Worm (Caenorhabditis elegans) whole organism, young adult: ENCODE measurements around the gene Y97E10AR.3.

Source experiments
- B0019.2 ChIP-seq: fragments of 200-800 bp; sonication (Bioruptor generic); conservative IDR thresholded peaks from 2 replicates; pipeline ENCODE4 v1.3.6; 2022; ENCODE audit warnings: missing genetic modification reagents, missing genetic modification characterization, missing compliant biosample characterization
- C06A6.2 ChIP-seq: fragments of 200-800 bp; sonication (Bioruptor generic); conservative IDR thresholded peaks from 2 replicates; pipeline ENCODE4 v1.3.6; 2022; ENCODE audit warnings: missing genetic modification characterization, missing compliant biosample characterization
- F23B12.7 ChIP-seq: sonication (generic microtip); optimal IDR thresholded peaks from 2 replicates; lab custom pipeline; 2017; ENCODE audit warnings: missing genetic modification characterization, mild to moderate bottlenecking, missing compliant biosample characterization, antibody characterized with exemption, moderate library complexity; ENCODE audit not compliant: insufficient read depth
- F39B2.1 ChIP-seq: fragments of 200-800 bp; sonication (Bioruptor generic); IDR thresholded peaks from 2 replicates; pipeline ENCODE4 v1.3.6; 2022; ENCODE audit warnings: missing genetic modification reagents, missing genetic modification characterization, missing compliant biosample characterization
- F52B5.7 ChIP-seq: sonication (generic microtip); optimal IDR thresholded peaks from 2 replicates; lab custom pipeline; 2016; ENCODE audit warnings: mild to moderate bottlenecking, missing genetic modification characterization, missing compliant biosample characterization
- F57A8.1 ChIP-seq: fragments of 200-800 bp; sonication (Bioruptor generic); optimal IDR thresholded peaks from 2 replicates; lab custom pipeline; 2018; ENCODE audit warnings: mild to moderate bottlenecking, missing genetic modification characterization, moderate library complexity, missing compliant biosample characterization
- K12H6.12 ChIP-seq: fragments of 200-800 bp; sonication (Bioruptor generic); optimal IDR thresholded peaks from 2 replicates; lab custom pipeline; 2018; ENCODE audit warnings: mild to moderate bottlenecking, missing genetic modification characterization, missing compliant biosample characterization
- T07F8.4 ChIP-seq: sonication (generic microtip); optimal IDR thresholded peaks from 2 replicates; lab custom pipeline; 2016; ENCODE audit warnings: mild to moderate bottlenecking, missing genetic modification characterization, moderate library complexity, missing compliant biosample characterization
- Y56A3A.18 ChIP-seq: fragments of 200-800 bp; sonication (Bioruptor generic); IDR thresholded peaks from 2 replicates; pipeline ENCODE4 v1.3.6; 2022; ENCODE audit warnings: missing genetic modification reagents, missing genetic modification characterization, missing compliant biosample characterization
- Y67H2A.10 ChIP-seq: fragments of 200-800 bp; sonication (Bioruptor generic); conservative IDR thresholded peaks from 2 replicates; pipeline ENCODE4 v1.3.6; 2022; ENCODE audit warnings: missing genetic modification reagents, missing genetic modification characterization, missing compliant biosample characterization
- ZK185.1 ChIP-seq: sonication (generic microtip); optimal IDR thresholded peaks from 2 replicates; lab custom pipeline; 2016; ENCODE audit warnings: mild to moderate bottlenecking, missing genetic modification characterization, missing compliant biosample characterization; ENCODE audit not compliant: poor library complexity, severe bottlenecking
- aptf-2 ChIP-seq: fragments of 200-800 bp; sonication (Bioruptor generic); conservative IDR thresholded peaks from 2 replicates; pipeline ENCODE4 v1.3.6; 2022; ENCODE audit warnings: missing genetic modification reagents, missing genetic modification characterization, missing compliant biosample characterization
- atf-7 ChIP-seq: sonication (generic microtip); optimal IDR thresholded peaks from 2 replicates; lab custom pipeline; 2017; ENCODE audit warnings: mild to moderate bottlenecking, missing genetic modification characterization, missing compliant biosample characterization
- ceh-58 ChIP-seq: fragments of 200-800 bp; sonication (Bioruptor generic); IDR thresholded peaks from 2 replicates; pipeline ENCODE4 v1.3.6; 2022; ENCODE audit warnings: missing genetic modification characterization, missing compliant biosample characterization
- ceh-79 ChIP-seq: sonication (generic microtip); optimal IDR thresholded peaks from 2 replicates; lab custom pipeline; 2017; ENCODE audit warnings: mild to moderate bottlenecking, missing genetic modification characterization, missing compliant biosample characterization
- dpl-1 ChIP-seq: fragments of 150-350 bp; optimal IDR thresholded peaks from 2 replicates; lab custom pipeline; 2014; ENCODE audit warnings: missing biosample characterization, missing genetic modification reagents, missing genetic modification characterization
- ekl-4 ChIP-seq: fragments of 200-800 bp; sonication (Bioruptor generic); IDR thresholded peaks from 2 replicates; pipeline ENCODE4 v1.3.6; 2022; ENCODE audit warnings: missing genetic modification reagents, missing genetic modification characterization, missing compliant biosample characterization
- ets-4 ChIP-seq: fragments of 200-800 bp; sonication (Bioruptor generic); optimal IDR thresholded peaks from 2 replicates; lab custom pipeline; 2018; ENCODE audit warnings: mild to moderate bottlenecking, missing genetic modification characterization, missing compliant biosample characterization
- him-1 ChIP-seq: sonication (generic microtip); optimal IDR thresholded peaks from 2 replicates; lab custom pipeline; 2016; ENCODE audit warnings: missing genotype, missing genetic modification reagents, missing genetic modification characterization, missing compliant biosample characterization
- hlh-26 ChIP-seq: fragments of 200-800 bp; sonication (Bioruptor generic); conservative IDR thresholded peaks from 2 replicates; pipeline ENCODE4 v1.3.6; 2022; ENCODE audit warnings: missing genetic modification reagents, missing genetic modification characterization, missing compliant biosample characterization
- hrde-1 ChIP-seq: sonication (generic microtip); optimal IDR thresholded peaks from 2 replicates; lab custom pipeline; 2016; ENCODE audit warnings: missing genetic modification characterization, mild to moderate bottlenecking, missing compliant biosample characterization, moderate library complexity, missing genotype, missing genetic modification reagents, borderline replicate concordance
- let-526 ChIP-seq: fragments of 200-800 bp; sonication (Bioruptor generic); IDR thresholded peaks from 2 replicates; pipeline ENCODE4 v1.3.6; 2022; ENCODE audit warnings: missing genetic modification reagents, missing genetic modification characterization, missing compliant biosample characterization
- let-607 ChIP-seq, 2 experiments: fragments of 200-800 bp in 1 of 2; sonication (Bioruptor generic) in 1 of 2; sonication (generic microtip) in 1 of 2; optimal IDR thresholded peaks; 2 replicates each; lab custom pipeline; 2016 to 2018; ENCODE audit warnings: mild to moderate bottlenecking in 2 of 2, missing compliant biosample characterization in 2 of 2, missing genetic modification characterization in 2 of 2, moderate library complexity in 2 of 2, missing genotype in 1 of 2
- lin-35 ChIP-seq, 3 experiments: fragments of 150-350 bp in 2 of 3; sonication (generic microtip) in 1 of 3; optimal IDR thresholded peaks; 2 replicates each; lab custom pipeline; 2014 to 2018; ENCODE audit warnings: missing biosample characterization in 3 of 3, missing genetic modification characterization in 3 of 3, missing genetic modification reagents in 3 of 3
- lin-40 ChIP-seq: sonication (generic microtip); optimal IDR thresholded peaks from 2 replicates; lab custom pipeline; 2016; ENCODE audit warnings: missing genetic modification characterization, mild to moderate bottlenecking, missing compliant biosample characterization, missing genotype, missing genetic modification reagents
- mel-28 ChIP-seq: sonication (generic microtip); optimal IDR thresholded peaks from 2 replicates; lab custom pipeline; 2016; ENCODE audit warnings: borderline replicate concordance, mild to moderate bottlenecking, missing genetic modification characterization, missing compliant biosample characterization
- mxl-1 ChIP-seq: sonication (generic microtip); optimal IDR thresholded peaks from 2 replicates; lab custom pipeline; 2016; ENCODE audit warnings: missing genetic modification characterization, missing compliant biosample characterization
- nfya-2 ChIP-seq: fragments of 200-800 bp; sonication (Bioruptor generic); IDR thresholded peaks from 2 replicates; pipeline ENCODE4 v1.3.6; 2022; ENCODE audit warnings: missing genetic modification reagents, missing genetic modification characterization, missing compliant biosample characterization
- nhr-120 ChIP-seq: fragments of 200-800 bp; sonication (Bioruptor generic); IDR thresholded peaks from 2 replicates; pipeline ENCODE4 v1.3.6; 2022; ENCODE audit warnings: missing genetic modification characterization, missing compliant biosample characterization
- nhr-27 ChIP-seq: fragments of 200-800 bp; sonication (Bioruptor generic); optimal IDR thresholded peaks from 2 replicates; lab custom pipeline; 2018; ENCODE audit warnings: mild to moderate bottlenecking, missing genetic modification characterization, moderate library complexity, missing compliant biosample characterization
- rec-8 ChIP-seq, 2 experiments: sonication (generic microtip); optimal IDR thresholded peaks; 2 replicates each; lab custom pipeline; 2016; ENCODE audit warnings: mild to moderate bottlenecking in 2 of 2, missing genetic modification characterization in 2 of 2, missing genetic modification reagents in 2 of 2, missing genotype in 2 of 2, missing biosample characterization in 1 of 2, missing compliant biosample characterization in 1 of 2, moderate library complexity in 1 of 2
- rpc-1 ChIP-seq, 2 experiments: fragments of 150-350 bp in 1 of 2; sonication (generic microtip) in 1 of 2; optimal IDR thresholded peaks; 2 replicates each; lab custom pipeline; 2014 to 2018; ENCODE audit warnings: missing biosample characterization in 1 of 2, missing genetic modification characterization in 1 of 2, missing genetic modification reagents in 1 of 2, missing genotype in 1 of 2
- sea-2 ChIP-seq: fragments of 200-800 bp; sonication (Bioruptor generic); IDR thresholded peaks from 2 replicates; pipeline ENCODE4 v1.3.6; 2022; ENCODE audit warnings: missing genetic modification characterization, missing compliant biosample characterization
- snpc-1.1 ChIP-seq: sonication (generic microtip); optimal IDR thresholded peaks from 2 replicates; lab custom pipeline; 2017; ENCODE audit warnings: missing genetic modification characterization, mild to moderate bottlenecking, missing compliant biosample characterization, antibody characterized with exemption, moderate library complexity, missing genotype, missing genetic modification reagents; ENCODE audit not compliant: insufficient read depth
- snpc-4 ChIP-seq, 5 experiments: fragments of 150-350 bp in 1 of 5; sonication (generic microtip) in 4 of 5; optimal IDR thresholded peaks; 2 replicates each; lab custom pipeline; 2014 to 2018; ENCODE audit warnings: missing genetic modification characterization in 5 of 5, missing biosample characterization in 3 of 5, antibody characterized with exemption in 2 of 5, mild to moderate bottlenecking in 2 of 5, missing compliant biosample characterization in 2 of 5, missing genotype in 2 of 5, moderate library complexity in 2 of 5, missing genetic modification reagents in 1 of 5
- somi-1 ChIP-seq: fragments of 200-800 bp; sonication (Bioruptor generic); optimal IDR thresholded peaks from 2 replicates; lab custom pipeline; 2018; ENCODE audit warnings: mild to moderate bottlenecking, missing genetic modification characterization, missing compliant biosample characterization
- sptf-2 ChIP-seq: fragments of 200-800 bp; sonication (Bioruptor generic); optimal IDR thresholded peaks from 2 replicates; lab custom pipeline; 2018; ENCODE audit warnings: mild to moderate bottlenecking, missing genetic modification characterization, missing compliant biosample characterization
- tbp1 ChIP-seq: fragments of 200-800 bp; sonication (Bioruptor generic); optimal IDR thresholded peaks from 2 replicates; lab custom pipeline; 2018; ENCODE audit warnings: mild to moderate bottlenecking, missing genetic modification characterization, missing compliant biosample characterization
- tlf-1 ChIP-seq: fragments of 200-800 bp; sonication (Bioruptor generic); optimal IDR thresholded peaks from 2 replicates; lab custom pipeline; 2018; ENCODE audit warnings: mild to moderate bottlenecking, missing genetic modification characterization, missing compliant biosample characterization
- unc-130 ChIP-seq: sonication (generic microtip); optimal IDR thresholded peaks from 2 replicates; lab custom pipeline; 2016; ENCODE audit warnings: missing genetic modification reagents, missing genetic modification characterization, missing compliant biosample characterization
- zfh-2 ChIP-seq: fragments of 200-800 bp; sonication (Bioruptor generic); conservative IDR thresholded peaks from 2 replicates; pipeline ENCODE4 v1.3.6; 2022; ENCODE audit warnings: missing genetic modification reagents, missing genetic modification characterization, missing compliant biosample characterization
- ztf-18 ChIP-seq: sonication (generic microtip); optimal IDR thresholded peaks from 2 replicates; lab custom pipeline; 2016; ENCODE audit warnings: missing genotype, mild to moderate bottlenecking, missing genetic modification characterization, missing compliant biosample characterization
- ztf-25 ChIP-seq: fragments of 200-800 bp; sonication (Bioruptor generic); IDR thresholded peaks from 2 replicates; pipeline ENCODE4 v1.3.6; 2022; ENCODE audit warnings: missing genetic modification reagents, missing genetic modification characterization, missing compliant biosample characterization
- ztf-26 ChIP-seq: sonication (generic microtip); optimal IDR thresholded peaks from 2 replicates; lab custom pipeline; 2017; ENCODE audit warnings: missing genetic modification characterization, missing compliant biosample characterization
- ztf-6 ChIP-seq: fragments of 200-800 bp; sonication (Bioruptor generic); IDR thresholded peaks from 2 replicates; pipeline ENCODE4 v1.3.6; 2022; ENCODE audit warnings: missing genetic modification reagents, missing genetic modification characterization, missing compliant biosample characterization

Y97E10AR.3 gene

DNA sequence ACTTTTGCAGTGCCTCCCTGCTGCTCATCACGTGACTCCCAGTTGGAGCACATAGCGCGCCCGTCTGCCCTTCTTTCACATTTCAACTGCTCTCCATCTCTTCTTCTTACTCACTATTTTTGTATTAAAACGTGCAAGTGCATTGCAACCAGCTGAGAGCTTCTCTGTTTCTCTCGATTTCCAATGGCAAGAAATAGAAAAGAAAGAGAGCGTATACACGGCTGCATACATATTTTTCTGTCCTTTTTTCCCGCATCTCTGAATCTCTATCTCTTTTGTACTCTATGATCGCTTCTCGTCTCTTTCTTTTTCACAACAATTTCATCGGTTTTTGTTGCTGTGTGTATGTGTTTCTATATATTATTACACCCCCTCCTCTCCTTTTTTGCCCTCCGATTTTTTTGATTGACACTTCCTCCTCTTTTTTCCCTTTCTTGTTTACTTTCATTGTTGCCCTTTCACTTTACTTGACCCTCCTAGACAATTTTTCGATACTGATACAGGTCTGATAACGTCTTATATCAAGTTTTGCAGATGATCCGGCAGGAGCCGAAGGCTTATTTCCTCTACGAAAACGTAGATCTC, 6.3 kb downstream of the Y97E10AR.3 start, which contains the start of gene Y97E10AR.1 (continued):
- TF ChIP-seq nfya-2 (GFP tag; lab: Robert Waterston, UW) (no peak), atf-7 (tag; lab: Kevin White, UChicago) (peak; percentile 85), nhr-27 (tag; lab: Kevin White, UChicago) (no peak), somi-1 (GFP tag; lab: Kevin White, UChicago) (no peak), ztf-26 (tag; lab: Kevin White, UChicago) (no peak), K12H6.12 (tag; lab: Kevin White, UChicago) (peak; percentile 81), let-607 (tag; optimal IDR thresholded peaks at IDR 0.05; lab: Kevin White, UChicago) (peak; percentile 62 to 68), B0019.2 (GFP tag; lab: Robert Waterston, UW) (no peak), hrde-1 (tag; lab: Kevin White, UChicago) (no peak), ztf-25 (GFP tag; lab: Robert Waterston, UW) (no peak), ceh-58 (GFP tag; lab: Robert Waterston, UW) (no peak), F52B5.7 (no peak), C06A6.2 (GFP tag; lab: Robert Waterston, UW) (no peak; the same call in 1 of the 2 replicates), dpl-1 (GFP tag; lab: Kevin White, UChicago) (no peak), lin-35 (GFP tag; optimal IDR thresholded peaks at IDR 0.05; lab: Kevin White, UChicago) (peak in 1 of 3 experiments; percentile 80), sptf-2 (GFP tag; lab: Kevin White, UChicago) (no peak), F57A8.1 (GFP tag; lab: Kevin White, UChicago) (no peak), rpc-1 (optimal IDR thresholded peaks at IDR 0.05; lab: Kevin White, UChicago) (no peak), rpc-1 (tag; optimal IDR thresholded peaks at IDR 0.05; lab: Kevin White, UChicago) (no peak), F39B2.1 (GFP tag; lab: Robert Waterston, UW) (no peak), ekl-4 (no peak), ZK185.1 (peak; percentile 26), rec-8 (tag; optimal IDR thresholded peaks at IDR 0.05; lab: Kevin White, UChicago) (no peak), tbp1 (GFP tag; lab: Kevin White, UChicago) (no peak), ztf-6 (GFP tag; lab: Robert Waterston, UW) (no peak), let-526 (GFP tag; lab: Robert Waterston, UW) (0 out of 2 replicates have a peak, but pooled peaks have one; percentile 12), mxl-1 (tag; lab: Kevin White, UChicago) (no peak), snpc-1.1 (no peak), Y56A3A.18 (0 out of 2 replicates have a peak, but pooled peaks have one; percentile 68), T07F8.4 (tag; lab: Kevin White, UChicago) (no peak), ets-4 (peak; percentile 52), unc-130 (no peak), zfh-2 (GFP tag; lab: Robert Waterston, UW) (0 out of 2 replicates have a peak, but pooled peaks have one; percentile 5), ztf-18 (tag; lab: Kevin White, UChicago) (peak; percentile 49), lin-40 (peak; percentile 84), nhr-120 (no peak), snpc-4 (GFP tag; optimal IDR thresholded peaks at IDR 0.05; lab: Kevin White, UChicago) (no peak), snpc-4 (tag; optimal IDR thresholded peaks at IDR 0.05; lab: Kevin White, UChicago) (peak; percentile 29 to 51 (median 40)), Y67H2A.10 (GFP tag; lab: Robert Waterston, UW) (no peak), hlh-26 (GFP tag; lab: Robert Waterston, UW) (no peak), tlf-1 (peak; percentile 35), ceh-79 (tag; lab: Kevin White, UChicago) (no peak), aptf-2 (GFP tag; lab: Robert Waterston, UW) (no peak), him-1 (tag; lab: Kevin White, UChicago) (no peak), F23B12.7 (tag; lab: Kevin White, UChicago) (peak; percentile 42), sea-2 (GFP tag; lab: Robert Waterston, UW) (no peak), mel-28 (tag; lab: Kevin White, UChicago) (no peak)
